Worm (Caenorhabditis elegans) whole organism, dauer: Measurements from ENCODE around the gene lin-33.

Experiments used
- unc-62 ChIP-seq: sonication (generic microtip); optimal IDR thresholded peaks from 2 replicates; lab custom pipeline; 2017; ENCODE audit warnings: missing biosample characterization, missing genetic modification reagents, missing genetic modification characterization

Gene lin-33

ce11 chrIV:5967035-5967499, 36.6 kb downstream of the lin-33 start:
- no peak for TF ChIP-seq unc-62 (GFP tag; lab: Kevin White, UChicago)

DNA sequence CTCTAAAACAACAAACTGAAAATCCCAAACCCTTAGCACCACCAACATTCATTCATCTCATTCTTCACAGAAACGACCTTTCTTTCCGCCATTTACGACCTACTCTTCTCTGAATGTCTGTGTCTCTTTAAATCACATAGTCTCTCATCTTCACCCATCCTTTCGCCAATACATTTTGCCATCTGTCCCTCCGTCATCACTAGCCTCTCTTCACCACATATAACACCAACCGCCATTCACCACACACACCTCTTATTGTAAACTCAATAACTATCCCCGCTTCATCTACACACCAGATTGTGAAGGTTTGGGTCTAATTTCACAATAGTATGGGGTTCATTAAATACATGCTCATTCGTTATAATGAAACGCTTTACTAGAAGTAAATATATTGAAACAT, 40.1 kb downstream of the lin-33 start:
- TF ChIP-seq unc-62 (GFP tag; lab: Kevin White, UChicago): no peak

DNA sequence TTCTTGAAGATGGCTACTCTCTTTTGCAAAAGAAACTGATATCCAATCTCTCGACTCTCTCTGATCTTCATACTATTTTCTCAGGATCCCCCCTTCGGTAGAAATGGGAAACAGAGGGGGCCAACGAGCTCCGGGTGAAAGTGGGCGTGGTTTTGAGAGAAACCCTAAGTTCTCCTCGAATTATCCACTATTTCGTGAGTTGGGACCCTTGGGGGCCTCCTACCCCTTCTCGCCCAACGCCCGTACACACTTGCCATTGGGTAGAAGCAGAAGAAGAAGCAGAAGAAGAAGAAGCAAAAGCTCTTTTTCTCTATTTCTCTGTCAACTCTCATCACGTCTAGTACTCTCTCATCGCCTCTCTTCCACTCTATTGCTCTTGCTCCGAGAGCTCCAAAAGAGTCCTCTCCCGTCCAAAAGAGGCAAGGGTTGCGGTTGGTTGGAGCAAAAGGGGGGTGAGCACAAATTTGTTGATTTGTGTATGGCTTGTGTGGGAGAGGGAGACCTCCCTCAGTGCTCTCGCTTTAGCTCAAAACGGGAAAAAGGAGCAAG, 43.6 kb downstream of the lin-33 start:
- TF ChIP-seq unc-62 (GFP tag; lab: Kevin White, UChicago): no peak

DNA sequence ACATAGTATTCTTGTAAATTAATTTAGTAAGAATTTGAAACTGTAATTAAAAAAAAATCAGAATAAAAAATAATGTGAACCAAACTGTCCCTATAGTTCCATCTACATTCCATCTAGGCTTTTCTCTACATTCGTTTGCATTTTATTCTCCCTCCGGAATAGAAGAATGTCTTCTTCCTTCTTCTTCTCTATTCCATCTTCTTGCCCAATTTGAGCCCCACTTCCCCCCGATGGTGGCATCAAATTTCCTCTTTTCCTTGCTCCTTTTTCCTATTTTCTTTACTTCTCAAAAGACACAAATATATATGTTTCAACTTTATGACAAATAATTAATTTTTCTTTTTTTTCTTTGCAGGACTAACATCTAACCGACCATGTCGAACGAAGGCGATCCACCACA, 44.8 kb downstream of the lin-33 start, which contains the start of gene unc-44:
Gene unc-44, plus strand, starts transcription at position 356 of the 400 bp plus-strand sequence.
- TF ChIP-seq unc-62 (GFP tag; lab: Kevin White, UChicago): no peak

DNA sequence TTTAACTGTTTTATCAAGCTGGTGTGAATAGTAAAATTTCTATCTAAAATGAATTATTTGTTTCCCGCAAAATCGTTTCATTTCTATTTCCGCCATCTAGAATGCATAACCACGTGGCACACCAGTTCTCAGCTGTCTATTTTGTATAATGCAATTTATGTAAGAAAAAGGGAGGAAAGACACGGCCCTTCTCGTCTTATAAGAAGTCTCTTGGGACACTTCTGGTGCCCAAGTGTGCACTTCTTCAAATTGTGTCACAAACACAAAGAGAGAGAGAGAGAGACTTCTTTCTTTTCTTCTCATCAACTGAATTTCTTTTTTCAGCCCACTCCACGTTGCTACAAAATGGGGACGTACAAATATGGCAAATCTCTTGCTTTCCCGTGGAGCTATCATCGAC, 46.8 kb downstream of the lin-33 start:
- TF ChIP-seq unc-62 (GFP tag; lab: Kevin White, UChicago): no peak

DNA sequence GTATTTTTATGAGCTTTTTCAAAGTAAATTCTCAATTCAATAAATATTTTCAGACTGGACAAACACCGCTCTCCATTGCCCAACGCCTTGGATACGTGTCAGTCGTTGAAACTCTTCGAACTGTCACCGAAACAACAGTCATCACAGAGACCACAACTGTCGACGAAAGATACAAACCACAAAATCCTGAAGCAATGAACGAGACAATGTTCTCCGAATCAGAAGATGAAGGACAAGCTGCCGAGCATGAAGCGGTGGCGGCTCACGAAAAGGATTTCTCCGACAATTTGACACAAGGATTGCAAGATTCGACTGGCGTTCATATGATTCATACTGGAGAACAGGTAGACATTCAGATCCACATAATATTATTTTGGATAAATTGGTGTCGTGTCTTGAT, 49.4 kb downstream of the lin-33 start:
- no peak for TF ChIP-seq unc-62 (GFP tag; lab: Kevin White, UChicago)
